Worm (Caenorhabditis elegans): Measurements from ENCODE around the gene str-3.

DNA sequence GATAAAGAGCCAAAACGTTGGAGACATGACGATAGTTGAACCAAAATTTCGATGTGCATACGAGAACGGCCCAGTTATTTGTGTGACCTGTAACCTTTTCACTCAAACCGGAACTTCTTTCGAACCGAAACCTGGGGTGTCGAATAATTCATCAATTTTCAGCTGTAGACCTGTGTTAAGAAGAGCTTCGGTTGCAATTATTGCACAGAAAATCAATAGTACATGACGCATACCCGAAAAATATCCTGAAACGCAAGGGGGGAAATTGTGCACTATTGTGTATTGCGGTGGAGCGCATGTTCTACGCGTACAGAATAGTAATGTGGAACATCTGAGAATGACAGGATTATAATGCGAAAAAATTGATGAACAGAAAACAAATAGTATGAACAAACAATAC lies 9.6 kb upstream of the str-3 start, which contains the start of gene pigk-1:
- TF ChIP-seq tbx-2 (tag; optimal IDR thresholded peaks at IDR 0.05) (no peak), K02D7.2 (tag; optimal IDR thresholded peaks at IDR 0.05) (no peak), ama-1 (optimal IDR thresholded peaks at IDR 0.05) (no peak), elt-4 (tag; optimal IDR thresholded peaks at IDR 0.05) (no peak), lin-11 (tag; optimal IDR thresholded peaks at IDR 0.05) (no peak), pha-4 (tag; optimal IDR thresholded peaks at IDR 0.05) (no peak), nhr-11 (tag; optimal IDR thresholded peaks at IDR 0.05) (no peak), nfya-1 (tag; optimal IDR thresholded peaks at IDR 0.05) (no peak)
